Fruit fly (Drosophila melanogaster) whole organism, wandering third instar larva: ENCODE results near the gene CG11334.

ENCODE experiments used
- Abd-B ChIP-seq: fragments of >200 bp; optimal IDR thresholded peaks from 2 replicates; lab custom pipeline; 2017; ENCODE audit warnings: missing biosample characterization, missing genetic modification characterization
- CG32264 ChIP-seq: fragments of 200-800 bp; sonication (Bioruptor generic); optimal IDR thresholded peaks from 2 replicates; lab custom pipeline; 2016; ENCODE audit warnings: missing biosample characterization, missing genetic modification characterization
- CG9705 ChIP-seq: fragments of 200-800 bp; sonication (Bioruptor generic); optimal IDR thresholded peaks from 2 replicates; lab custom pipeline; 2018; ENCODE audit warnings: missing biosample characterization, mild to moderate bottlenecking, missing genetic modification characterization
- CrebA ChIP-seq: fragments of 200-800 bp; sonication (Bioruptor generic); optimal IDR thresholded peaks from 2 replicates; lab custom pipeline; 2016; ENCODE audit warnings: missing biosample characterization, mild to moderate bottlenecking, missing genetic modification characterization, borderline replicate concordance
- Dfd ChIP-seq: fragments of >200 bp; optimal IDR thresholded peaks from 2 replicates; lab custom pipeline; 2017; ENCODE audit warnings: missing biosample characterization, missing genetic modification characterization
- Dif ChIP-seq: fragments of 200-275, 200-300 bp; sonication (Bioruptor generic); optimal IDR thresholded peaks from 2 replicates; lab custom pipeline; 2018; ENCODE audit warnings: missing biosample characterization, missing genetic modification characterization; ENCODE audit not compliant: partially characterized antibody
- GATAd ChIP-seq: sonication (Bioruptor generic); optimal IDR thresholded peaks from 2 replicates; lab custom pipeline; 2016; ENCODE audit warnings: missing biosample characterization, missing genetic modification characterization
- HLH106 ChIP-seq: fragments of 200-800 bp; optimal IDR thresholded peaks from 3 replicates; lab custom pipeline; 2019; ENCODE audit warnings: missing biosample characterization, mild to moderate bottlenecking, missing genetic modification characterization, moderate library complexity
- Hnf4 ChIP-seq: fragments of 200-800 bp; sonication (Bioruptor generic); optimal IDR thresholded peaks from 2 replicates; lab custom pipeline; 2016; ENCODE audit warnings: missing biosample characterization, mild to moderate bottlenecking, missing genetic modification characterization
- Hr78 ChIP-seq: fragments of >200 bp; optimal IDR thresholded peaks from 2 replicates; lab custom pipeline; 2017; ENCODE audit warnings: missing biosample characterization, missing genetic modification characterization
- Hr83 ChIP-seq: fragments of 200-300 bp; sonication (Bioruptor generic); optimal IDR thresholded peaks from 2 replicates; lab custom pipeline; 2016; ENCODE audit warnings: missing biosample characterization, mild to moderate bottlenecking, missing genetic modification characterization, moderate library complexity; ENCODE audit not compliant: poor library complexity, severe bottlenecking
- Jra ChIP-seq: sonication (Bioruptor generic); optimal IDR thresholded peaks from 2 replicates; lab custom pipeline; 2016; ENCODE audit warnings: missing biosample characterization, missing genetic modification characterization
- Mio ChIP-seq: sonication (Bioruptor generic); optimal IDR thresholded peaks from 2 replicates; lab custom pipeline; 2016; ENCODE audit warnings: missing biosample characterization, missing genetic modification characterization
- N ChIP-seq: fragments of >200 bp; optimal IDR thresholded peaks from 2 replicates; lab custom pipeline; 2018; ENCODE audit warnings: missing biosample characterization, missing external identifiers, missing genetic modification characterization
- OdsH ChIP-seq: fragments of 200-800 bp; sonication (Bioruptor generic); optimal IDR thresholded peaks from 2 replicates; lab custom pipeline; 2016; ENCODE audit warnings: missing biosample characterization, mild to moderate bottlenecking, missing genetic modification characterization
- Rel ChIP-seq, 2 experiments: fragments of 200-800 bp; sonication (Bioruptor generic) in 1 of 2; optimal IDR thresholded peaks; 2 replicates in 1 of 2; 3 replicates in 1 of 2; lab custom pipeline; 2016 to 2019; ENCODE audit warnings: mild to moderate bottlenecking in 2 of 2, missing biosample characterization in 2 of 2, missing genetic modification characterization in 2 of 2, moderate library complexity in 1 of 2
- Vsx2 ChIP-seq: fragments of 200-300, 225-300 bp; sonication (Bioruptor generic); optimal IDR thresholded peaks from 2 replicates; lab custom pipeline; 2018; ENCODE audit warnings: missing biosample characterization, missing genetic modification characterization; ENCODE audit not compliant: partially characterized antibody
- br ChIP-seq: fragments of 200-800 bp; sonication (Bioruptor generic); optimal IDR thresholded peaks from 2 replicates; lab custom pipeline; 2016; ENCODE audit warnings: missing biosample characterization, missing genetic modification characterization
- brk ChIP-seq: fragments of 200-800 bp; sonication (Bioruptor generic); optimal IDR thresholded peaks from 2 replicates; lab custom pipeline; 2016; ENCODE audit warnings: missing biosample characterization, mild to moderate bottlenecking, missing genetic modification characterization
- dl ChIP-seq, 2 experiments: fragments of 175-275, 200-275 bp in 1 of 2; fragments of 200-275 bp in 1 of 2; sonication (Bioruptor generic); optimal IDR thresholded peaks; lab custom pipeline; 2018; ENCODE audit warnings: mild to moderate bottlenecking in 2 of 2, missing biosample characterization in 2 of 2, missing genetic modification characterization in 2 of 2, moderate library complexity in 2 of 2; ENCODE audit not compliant: partially characterized antibody in 2 of 2, insufficient read depth in 1 of 2
- dmrt93B ChIP-seq: fragments of 200-800 bp; sonication (Bioruptor generic); optimal IDR thresholded peaks from 2 replicates; lab custom pipeline; 2018; ENCODE audit warnings: missing biosample characterization, mild to moderate bottlenecking, missing genetic modification characterization
- dsf ChIP-seq: sonication (Bioruptor generic); optimal IDR thresholded peaks from 2 replicates; lab custom pipeline; 2016; ENCODE audit warnings: missing biosample characterization, missing genetic modification characterization, borderline replicate concordance
- ey ChIP-seq: fragments of 200-800 bp; sonication (Bioruptor generic); optimal IDR thresholded peaks from 2 replicates; lab custom pipeline; 2016; ENCODE audit warnings: missing biosample characterization, missing genetic modification characterization
- foxo ChIP-seq, 2 experiments: fragments of 200-800 bp; sonication (Bioruptor generic); optimal IDR thresholded peaks; 2 replicates in 1 of 2; 3 replicates in 1 of 2; lab custom pipeline; 2016 to 2017; ENCODE audit warnings: missing biosample characterization in 2 of 2, missing genetic modification characterization in 2 of 2
- fru ChIP-seq: fragments of 200-800 bp; sonication (Bioruptor generic); optimal IDR thresholded peaks from 3 replicates; lab custom pipeline; 2016; ENCODE audit warnings: missing biosample characterization, mild to moderate bottlenecking, missing genetic modification characterization
- h ChIP-seq: fragments of 200-800 bp; sonication (Bioruptor generic); optimal IDR thresholded peaks from 3 replicates; lab custom pipeline; 2016; ENCODE audit warnings: missing biosample characterization, mild to moderate bottlenecking, missing genetic modification characterization
- jim ChIP-seq: fragments of 175-275, 200-325 bp; sonication (Bioruptor generic); optimal IDR thresholded peaks from 2 replicates; lab custom pipeline; 2016; ENCODE audit warnings: missing biosample characterization, mild to moderate bottlenecking, missing genetic modification characterization
- lola ChIP-seq: fragments of >200 bp; optimal IDR thresholded peaks from 2 replicates; lab custom pipeline; 2017; ENCODE audit warnings: missing biosample characterization, missing genetic modification characterization
- pan ChIP-seq: fragments of >200 bp; optimal IDR thresholded peaks from 2 replicates; lab custom pipeline; 2017
- psq ChIP-seq: fragments of 200-800 bp; sonication (Bioruptor generic); optimal IDR thresholded peaks from 3 replicates; lab custom pipeline; 2017; ENCODE audit warnings: missing biosample characterization, mild to moderate bottlenecking, missing genetic modification characterization, moderate library complexity
- rgr ChIP-seq: fragments of 200-800 bp; sonication (Bioruptor generic); optimal IDR thresholded peaks from 3 replicates; lab custom pipeline; 2016; ENCODE audit warnings: missing biosample characterization, mild to moderate bottlenecking, missing genetic modification characterization
- sage ChIP-seq: fragments of 200-800 bp; sonication (Bioruptor generic); optimal IDR thresholded peaks from 2 replicates; lab custom pipeline; 2016; ENCODE audit warnings: missing biosample characterization, mild to moderate bottlenecking, missing genetic modification characterization
- sv ChIP-seq: fragments of 200-800 bp; sonication (Bioruptor generic); optimal IDR thresholded peaks from 3 replicates; lab custom pipeline; 2016; ENCODE audit warnings: missing biosample characterization, missing genetic modification characterization
- tai ChIP-seq: sonication (Bioruptor generic); optimal IDR thresholded peaks from 2 replicates; lab custom pipeline; 2016; ENCODE audit warnings: missing biosample characterization, missing genetic modification characterization
- usp ChIP-seq: fragments of >200 bp; optimal IDR thresholded peaks from 2 replicates; lab custom pipeline; 2017; ENCODE audit warnings: missing biosample characterization, missing genetic modification characterization
- woc ChIP-seq: sonication (Bioruptor generic); optimal IDR thresholded peaks from 2 replicates; lab custom pipeline; 2016; ENCODE audit warnings: missing biosample characterization, mild to moderate bottlenecking, missing genetic modification characterization

The CG11334 gene

DNA sequence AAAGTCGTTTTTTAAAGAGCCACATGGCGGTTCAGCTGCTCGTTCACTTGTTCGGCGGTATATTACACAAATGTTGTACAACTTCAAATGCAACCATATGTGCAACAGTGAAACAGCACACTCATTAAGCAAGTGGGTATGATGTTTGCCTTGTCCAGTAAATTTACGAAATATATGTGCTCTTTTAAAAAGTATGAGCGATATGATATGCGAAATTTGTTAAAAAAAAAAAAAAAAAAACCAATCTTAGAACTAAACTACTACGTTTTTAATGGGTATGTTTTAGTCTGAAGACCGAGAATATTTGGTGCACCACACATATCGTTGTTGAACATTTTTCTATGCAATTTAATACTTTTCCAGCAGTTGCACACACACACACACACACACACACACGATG lies 19.4 kb downstream of the CG11334 start:
- TF ChIP-seq Hr83 (GFP tag; lab: Kevin White, UChicago): no peak
- TF ChIP-seq fru: peak; percentile 18
- TF ChIP-seq CG32264 (GFP tag; lab: Kevin White, UChicago): no peak
- no peak for TF ChIP-seq Dif
- TF ChIP-seq br: no peak
- no peak for TF ChIP-seq tai
- TF ChIP-seq CrebA: no peak
- TF ChIP-seq foxo (GFP tag; optimal IDR thresholded peaks at IDR 0.05; lab: Kevin White, UChicago): peak in 1 of 2 experiments; percentile 11
- TF ChIP-seq sage (GFP tag; lab: Kevin White, UChicago): no peak
- TF ChIP-seq Mio: no peak
- no peak for TF ChIP-seq Hnf4 (GFP tag; lab: Kevin White, UChicago)
- no peak for TF ChIP-seq usp (GFP tag; lab: Kevin White, UChicago)
- TF ChIP-seq dmrt93B: no peak
- no peak for TF ChIP-seq CG9705 (GFP tag; lab: Kevin White, UChicago)
- no peak for TF ChIP-seq Dfd (GFP tag; lab: Kevin White, UChicago)
- no peak for TF ChIP-seq rgr (GFP tag; lab: Kevin White, UChicago)
- TF ChIP-seq Hr78 (GFP tag; lab: Kevin White, UChicago): no peak
- TF ChIP-seq woc: no peak
- peak; percentile 8 for TF ChIP-seq OdsH
- TF ChIP-seq h (GFP tag; lab: Kevin White, UChicago): peak; percentile 37
- no peak for TF ChIP-seq brk (GFP tag; lab: Kevin White, UChicago)
- TF ChIP-seq dl (GFP tag; optimal IDR thresholded peaks at IDR 0.05; lab: Kevin White, UChicago; ENCODE audit: insufficient read depth in 1 of 2, partially characterized antibody in 2 of 2): no peak
- no peak for TF ChIP-seq GATAd (GFP tag; lab: Kevin White, UChicago)
- TF ChIP-seq ey (GFP tag; lab: Kevin White, UChicago): no peak
- peak; percentile 22 for TF ChIP-seq psq (GFP tag; lab: Kevin White, UChicago)
- no peak for TF ChIP-seq jim
- no peak for TF ChIP-seq Rel (GFP tag; optimal IDR thresholded peaks at IDR 0.05; lab: Kevin White, UChicago)
- TF ChIP-seq Rel (tag; optimal IDR thresholded peaks at IDR 0.05; lab: Kevin White, UChicago): no peak
- no peak for TF ChIP-seq N (GFP tag; lab: Kevin White, UChicago)
- TF ChIP-seq Abd-B: no peak
- no peak for TF ChIP-seq sv (GFP tag; lab: Kevin White, UChicago)
- no peak for TF ChIP-seq Jra
- TF ChIP-seq Vsx2 (GFP tag; lab: Kevin White, UChicago): no peak

dm6 chr3R:31443023-31443422 lies 19.8 kb downstream of the CG11334 start:
- TF ChIP-seq dl (GFP tag; optimal IDR thresholded peaks at IDR 0.05; lab: Kevin White, UChicago; ENCODE audit: insufficient read depth in 1 of 2, partially characterized antibody in 2 of 2): no peak
- no peak for TF ChIP-seq Dfd (GFP tag; lab: Kevin White, UChicago)
- TF ChIP-seq Hnf4 (GFP tag; lab: Kevin White, UChicago): no peak
- no peak for TF ChIP-seq CG32264 (GFP tag; lab: Kevin White, UChicago)
- TF ChIP-seq lola (GFP tag; lab: Kevin White, UChicago): no peak
- no peak for TF ChIP-seq ey (GFP tag; lab: Kevin White, UChicago)
- no peak for TF ChIP-seq Abd-B
- no peak for TF ChIP-seq sv (GFP tag; lab: Kevin White, UChicago)
- no peak for TF ChIP-seq usp (GFP tag; lab: Kevin White, UChicago)
- no peak for TF ChIP-seq Mio
- TF ChIP-seq pan: no peak
- no peak for TF ChIP-seq Hr78 (GFP tag; lab: Kevin White, UChicago)

DNA sequence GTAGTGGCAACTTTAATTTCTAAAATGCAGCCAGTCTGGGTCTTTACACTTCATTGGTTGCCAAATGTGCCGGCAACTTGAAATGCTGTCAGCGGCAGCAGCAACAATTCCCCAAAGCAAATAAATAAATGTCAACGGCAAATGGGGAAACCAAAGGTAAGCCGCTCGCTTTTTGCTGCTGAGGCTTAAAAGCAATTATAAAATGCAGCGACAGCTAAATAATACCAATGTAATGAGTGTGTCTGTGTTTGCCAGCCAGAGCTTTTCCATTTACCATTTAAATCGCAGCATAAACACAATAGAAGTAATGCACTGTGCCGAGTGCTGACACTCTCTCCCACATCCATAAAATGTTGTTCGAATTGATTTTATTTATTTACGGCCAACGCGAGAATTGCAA lies 22.3 kb downstream of the CG11334 start:
- no peak for TF ChIP-seq HLH106 (tag; lab: Kevin White, UChicago)
- no peak for TF ChIP-seq OdsH
- TF ChIP-seq dsf: no peak
- TF ChIP-seq CrebA: no peak
- TF ChIP-seq sage (GFP tag; lab: Kevin White, UChicago): no peak
- no peak for TF ChIP-seq ey (GFP tag; lab: Kevin White, UChicago)
- TF ChIP-seq, all 38 proteins: peak for 0
